Worm (Caenorhabditis elegans): ENCODE measurements around the gene hpo-40.

ce11 chrV:10205483-10205882 is 7.2 kb upstream of the hpo-40 start, which contains the start of gene ZK856.16:
- no peak for TF ChIP-seq flt-1 (GFP tag; IDR thresholded peaks at IDR 0.05)
- no peak for TF ChIP-seq ref-1 (GFP tag; conservative IDR thresholded peaks at IDR 0.05)
- no peak for TF ChIP-seq T22C8.4 (GFP tag; IDR thresholded peaks at IDR 0.05)
- TF ChIP-seq med-1 (GFP tag; optimal IDR thresholded peaks at IDR 0.05; ENCODE audit: insufficient read depth): no peak
- TF ChIP-seq ztf-29 (GFP tag; IDR thresholded peaks at IDR 0.05): no peak
- no peak for TF ChIP-seq ztf-23 (GFP tag; IDR thresholded peaks at IDR 0.05)

Data from whole organism, midembryonic.